Fruit fly (Drosophila melanogaster) whole organism, embryonic: ENCODE measurements around the gene Vha16-5.

Experiments
- B-H2 ChIP-seq: fragments of 200-800 bp; sonication (Bioruptor generic); optimal IDR thresholded peaks from 2 replicates; lab custom pipeline; 2018; ENCODE audit warnings: missing biosample characterization, mild to moderate bottlenecking, missing genetic modification characterization
- CG11560 ChIP-seq: fragments of 200-800 bp; sonication (Bioruptor generic); IDR thresholded peaks from 3 replicates; pipeline ENCODE4 v1.3.6; 2022; ENCODE audit warnings: missing biosample characterization, missing genetic modification characterization
- CG13287 ChIP-seq: fragments of 200-800 bp; sonication (Bioruptor generic); IDR thresholded peaks from 2 replicates; pipeline ENCODE4 v1.3.6; 2022; ENCODE audit warnings: missing biosample characterization, missing genetic modification characterization; ENCODE audit not compliant: partially characterized antibody
- CG14050 ChIP-seq: fragments of 200-800 bp; sonication (Bioruptor generic); IDR thresholded peaks from 3 replicates; pipeline ENCODE4 v1.3.6; 2022; ENCODE audit warnings: missing biosample characterization, missing genetic modification characterization
- CG1529 ChIP-seq: fragments of 200-800 bp; sonication (Bioruptor generic); optimal IDR thresholded peaks from 3 replicates; lab custom pipeline; 2018; ENCODE audit warnings: missing biosample characterization, missing genetic modification characterization
- CG15514 ChIP-seq: fragments of 200-800 bp; sonication (Bioruptor generic); optimal IDR thresholded peaks from 3 replicates; lab custom pipeline; 2017; ENCODE audit warnings: missing biosample characterization, missing genetic modification characterization, mild to moderate bottlenecking, moderate library complexity, missing genetic modification reagents
- CG18619 ChIP-seq: fragments of 200-800 bp; sonication (Bioruptor generic); optimal IDR thresholded peaks from 3 replicates; lab custom pipeline; 2017; ENCODE audit warnings: missing biosample characterization, mild to moderate bottlenecking, missing genetic modification characterization
- CG30403 ChIP-seq: fragments of 200-800 bp; sonication (Bioruptor generic); optimal IDR thresholded peaks from 3 replicates; lab custom pipeline; 2016; ENCODE audit warnings: missing biosample characterization, missing genetic modification characterization
- CG31441 ChIP-seq: fragments of 200-800 bp; sonication (Bioruptor generic); IDR thresholded peaks from 2 replicates; pipeline ENCODE4 v1.3.6; 2022; ENCODE audit warnings: missing biosample characterization, missing genetic modification characterization
- CG32532 ChIP-seq: fragments of 200-800 bp; sonication (Bioruptor generic); IDR thresholded peaks from 2 replicates; pipeline ENCODE4 v1.3.6; 2022; ENCODE audit warnings: missing biosample characterization, missing genetic modification characterization
- CG34376 ChIP-seq: fragments of 200-800 bp; sonication (Bioruptor generic); optimal IDR thresholded peaks from 2 replicates; lab custom pipeline; 2018; ENCODE audit warnings: missing biosample characterization, mild to moderate bottlenecking, missing genetic modification characterization
- CG3838 ChIP-seq: fragments of 200-800 bp; sonication (Bioruptor generic); optimal IDR thresholded peaks from 3 replicates; lab custom pipeline; 2016; ENCODE audit warnings: missing biosample characterization, missing genetic modification characterization
- CG3995 ChIP-seq: fragments of 200-800 bp; sonication (Bioruptor generic); optimal IDR thresholded peaks from 3 replicates; lab custom pipeline; 2016; ENCODE audit warnings: missing biosample characterization, missing genetic modification characterization
- CG4707 ChIP-seq: fragments of 200-800 bp; sonication (Bioruptor generic); optimal IDR thresholded peaks from 2 replicates; lab custom pipeline; 2018; ENCODE audit warnings: missing biosample characterization, mild to moderate bottlenecking, missing genetic modification characterization, moderate library complexity
- CG6254 ChIP-seq: fragments of 200-800 bp; sonication (Bioruptor generic); optimal IDR thresholded peaks from 3 replicates; lab custom pipeline; 2017; ENCODE audit warnings: mild to moderate bottlenecking, missing biosample characterization, missing genetic modification reagents, missing genetic modification characterization
- CG6683 ChIP-seq: fragments of 200-800 bp; sonication (Bioruptor generic); optimal IDR thresholded peaks from 2 replicates; lab custom pipeline; 2017; ENCODE audit warnings: missing biosample characterization, mild to moderate bottlenecking, missing genetic modification characterization, missing genetic modification reagents
- CG6689 ChIP-seq: fragments of 200-800 bp; sonication (Bioruptor generic); IDR thresholded peaks from 2 replicates; pipeline ENCODE4 v1.3.6; 2022; ENCODE audit warnings: missing biosample characterization, missing genetic modification characterization
- CG7357 ChIP-seq: fragments of 200-800 bp; sonication (Bioruptor generic); IDR thresholded peaks from 3 replicates; pipeline ENCODE4 v1.3.6; 2022; ENCODE audit warnings: missing biosample characterization, missing genetic modification characterization
- CG7556 ChIP-seq: fragments of 200-800 bp; sonication (Bioruptor generic); optimal IDR thresholded peaks from 2 replicates; lab custom pipeline; 2017; ENCODE audit warnings: missing biosample characterization, mild to moderate bottlenecking, missing genetic modification characterization
- Dp ChIP-seq: fragments of 200-800 bp; sonication (Bioruptor generic); optimal IDR thresholded peaks from 2 replicates; lab custom pipeline; 2018; ENCODE audit warnings: missing biosample characterization, mild to moderate bottlenecking, missing genetic modification characterization, moderate library complexity
- E2f1 ChIP-seq: fragments of 200-800 bp; sonication (Bioruptor generic); IDR thresholded peaks from 2 replicates; pipeline ENCODE4 v1.3.6; 2022; ENCODE audit warnings: missing biosample characterization, missing genetic modification characterization
- H15 ChIP-seq: fragments of 200-800 bp; sonication (Bioruptor generic); IDR thresholded peaks from 3 replicates; pipeline ENCODE4 v1.3.6; 2022; ENCODE audit warnings: missing biosample characterization, missing genetic modification characterization
- HLH3B ChIP-seq: fragments of 200-800 bp; sonication (Bioruptor generic); IDR thresholded peaks from 2 replicates; pipeline ENCODE4 v1.3.6; 2022; ENCODE audit warnings: missing biosample characterization, missing genetic modification characterization
- HmgD ChIP-seq: fragments of 200-800 bp; sonication (Bioruptor generic); optimal IDR thresholded peaks from 3 replicates; lab custom pipeline; 2016; ENCODE audit warnings: missing biosample characterization, missing genetic modification characterization
- Hmx ChIP-seq: fragments of 200-800 bp; sonication (Bioruptor generic); optimal IDR thresholded peaks from 2 replicates; lab custom pipeline; 2016; ENCODE audit warnings: missing biosample characterization, missing genetic modification characterization
- Hr3 ChIP-seq: fragments of 200-800 bp; sonication (Bioruptor generic); optimal IDR thresholded peaks from 3 replicates; lab custom pipeline; 2016; ENCODE audit warnings: missing biosample characterization, missing genetic modification characterization
- MTF-1 ChIP-seq: fragments of 200-800 bp; sonication (Bioruptor generic); optimal IDR thresholded peaks from 2 replicates; lab custom pipeline; 2018; ENCODE audit warnings: missing biosample characterization, mild to moderate bottlenecking, missing genetic modification characterization, borderline replicate concordance
- Scr ChIP-seq: fragments of 200-800 bp; sonication (Bioruptor generic); IDR thresholded peaks from 2 replicates; pipeline ENCODE4 v1.3.6; 2022; ENCODE audit warnings: missing biosample characterization, missing genetic modification characterization; ENCODE audit not compliant: partially characterized antibody
- Sox100B ChIP-seq: fragments of 200-800 bp; sonication (Bioruptor generic); optimal IDR thresholded peaks from 3 replicates; lab custom pipeline; 2018; ENCODE audit warnings: missing biosample characterization, mild to moderate bottlenecking, missing genetic modification characterization
- Stat92E ChIP-seq, 3 experiments: fragments of >200 bp in 2 of 3; fragments of 200-800 bp in 1 of 3; sonication (Bioruptor generic) in 1 of 3; optimal IDR thresholded peaks; 2 replicates each; lab custom pipeline; 2017 to 2019; ENCODE audit warnings: missing biosample characterization in 3 of 3, missing genetic modification characterization in 3 of 3, mild to moderate bottlenecking in 1 of 3, moderate library complexity in 1 of 3
- dati ChIP-seq: fragments of 200-800 bp; sonication (Bioruptor generic); IDR thresholded peaks from 2 replicates; pipeline ENCODE4 v1.3.6; 2022; ENCODE audit warnings: missing biosample characterization, missing genetic modification characterization
- dimm ChIP-seq: fragments of 200-800 bp; sonication (Bioruptor generic); IDR thresholded peaks from 2 replicates; pipeline ENCODE4 v1.3.6; 2022; ENCODE audit warnings: missing biosample characterization, missing genetic modification characterization
- emc ChIP-seq: fragments of 200-800 bp; sonication (Bioruptor generic); optimal IDR thresholded peaks from 2 replicates; lab custom pipeline; 2016; ENCODE audit warnings: missing biosample characterization, missing genetic modification characterization
- en ChIP-seq: fragments of 200-800 bp; sonication (Bioruptor generic); optimal IDR thresholded peaks from 2 replicates; lab custom pipeline; 2016; ENCODE audit warnings: missing biosample characterization, missing genetic modification characterization
- hbn ChIP-seq: fragments of 200-800 bp; sonication (Bioruptor generic); IDR thresholded peaks from 2 replicates; pipeline ENCODE4 v1.3.6; 2022; ENCODE audit warnings: missing biosample characterization, missing genetic modification characterization; ENCODE audit not compliant: partially characterized antibody
- hkb ChIP-seq, 2 experiments: fragments of 200-800 bp in 1 of 2; fragments of >200 bp in 1 of 2; sonication (Bioruptor generic) in 1 of 2; IDR thresholded peaks in 1 of 2; optimal IDR thresholded peaks in 1 of 2; 2 replicates each; pipeline versions ENCODE4 v1.3.6 to Lab custom; 2017 to 2022; ENCODE audit warnings: missing biosample characterization in 1 of 2, missing genetic modification characterization in 1 of 2
- jigr1 ChIP-seq: fragments of 200-800 bp; sonication (Bioruptor generic); IDR thresholded peaks from 3 replicates; pipeline ENCODE4 v1.3.6; 2022; ENCODE audit warnings: missing biosample characterization, missing genetic modification characterization
- knrl ChIP-seq: fragments of 200-800 bp; sonication (Bioruptor generic); IDR thresholded peaks from 3 replicates; pipeline ENCODE4 v1.3.6; 2022; ENCODE audit warnings: missing biosample characterization, missing genetic modification characterization; ENCODE audit not compliant: partially characterized antibody
- maf-S ChIP-seq: fragments of 200-800 bp; sonication (Bioruptor generic); optimal IDR thresholded peaks from 2 replicates; lab custom pipeline; 2016; ENCODE audit warnings: missing biosample characterization, missing genetic modification characterization
- odd ChIP-seq: fragments of 200-800 bp; sonication (Bioruptor generic); optimal IDR thresholded peaks from 2 replicates; lab custom pipeline; 2017; ENCODE audit warnings: missing biosample characterization, mild to moderate bottlenecking, missing genetic modification characterization
- pros ChIP-seq: fragments of 200-800 bp; sonication (Bioruptor generic); optimal IDR thresholded peaks from 3 replicates; lab custom pipeline; 2019; ENCODE audit warnings: missing biosample characterization, mild to moderate bottlenecking, missing genetic modification characterization, moderate library complexity
- salm ChIP-seq: fragments of 200-800 bp; sonication (Bioruptor generic); optimal IDR thresholded peaks from 2 replicates; lab custom pipeline; 2018; ENCODE audit warnings: missing biosample characterization, mild to moderate bottlenecking, missing genetic modification characterization
- seq ChIP-seq: fragments of 200-800 bp; sonication (Bioruptor generic); IDR thresholded peaks from 2 replicates; pipeline ENCODE4 v1.3.6; 2022; ENCODE audit warnings: missing biosample characterization, missing genetic modification characterization
- shn ChIP-seq: fragments of 200-800 bp; sonication (Bioruptor generic); optimal IDR thresholded peaks from 3 replicates; lab custom pipeline; 2016; ENCODE audit warnings: missing biosample characterization, missing genetic modification characterization
- slbo ChIP-seq: fragments of 200-800 bp; sonication (Bioruptor generic); IDR thresholded peaks from 2 replicates; pipeline ENCODE4 v1.3.6; 2022; ENCODE audit warnings: missing biosample characterization, missing genetic modification characterization
- sob ChIP-seq: fragments of 200-800 bp; sonication (Bioruptor generic); IDR thresholded peaks from 2 replicates; pipeline ENCODE4 v1.3.6; 2022; ENCODE audit warnings: missing biosample characterization, missing genetic modification characterization
- unc-4 ChIP-seq: fragments of 200-800 bp; sonication (Bioruptor generic); IDR thresholded peaks from 2 replicates; pipeline ENCODE4 v1.3.6; 2022; ENCODE audit warnings: missing biosample characterization, missing genetic modification characterization; ENCODE audit not compliant: partially characterized antibody
- zfh1 ChIP-seq: fragments of 200-800 bp; sonication (Bioruptor generic); IDR thresholded peaks from 3 replicates; pipeline ENCODE4 v1.3.6; 2022; ENCODE audit warnings: missing biosample characterization, missing genetic modification characterization

Vha16-5 gene

DNA sequence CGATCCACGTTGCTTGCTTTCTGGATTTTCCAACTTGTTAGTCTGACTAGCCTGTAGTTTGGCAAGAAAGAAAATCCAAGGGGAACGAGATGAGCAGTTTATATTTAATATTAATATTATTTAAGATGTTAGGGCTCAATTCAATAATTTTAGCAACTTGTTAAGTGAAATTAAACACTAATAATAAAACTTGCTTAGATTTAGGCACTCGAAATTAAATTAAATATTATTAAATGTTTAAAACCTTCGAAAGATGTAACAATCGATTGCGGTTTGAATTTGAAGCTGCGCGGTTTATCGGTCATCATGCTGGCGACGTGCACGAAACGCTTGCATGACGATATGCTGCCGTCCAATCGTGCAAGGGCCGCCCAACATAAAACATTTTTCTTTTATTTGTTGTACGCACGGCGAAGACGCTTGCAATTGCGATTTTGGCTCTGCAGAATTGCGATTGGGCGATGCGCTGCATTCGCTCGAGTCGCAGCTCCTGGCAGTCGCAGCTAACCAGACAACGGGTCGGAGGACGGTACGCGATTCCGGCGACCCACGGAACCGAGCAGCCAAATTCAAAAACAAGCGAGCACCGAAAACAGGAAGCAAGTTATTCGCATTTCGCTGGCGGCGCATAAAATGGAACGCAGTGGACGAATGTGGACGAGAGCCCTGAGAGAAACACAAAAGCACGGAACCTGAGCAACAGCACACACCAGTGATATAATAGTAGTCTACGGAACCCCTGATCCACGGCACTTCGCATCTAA lies at the start of gene Vha16-5, which contains the start of gene CG12299 (continued):
- TF ChIP-seq CG11560 = peak; percentile 40; the same call in 1 of the 3 replicates
- TF ChIP-seq CG18619 (GFP tag; lab: Kevin White, UChicago) = peak; percentile 63
- peak; percentile 87 for TF ChIP-seq E2f1 (GFP tag; lab: Robert Waterston, UW)
- peak; percentile 44 for TF ChIP-seq CG34376 (GFP tag; lab: Kevin White, UChicago)
- no peak for TF ChIP-seq Hmx (GFP tag; lab: Kevin White, UChicago)
- peak; percentile 91 for TF ChIP-seq CG32532 (GFP tag; lab: Robert Waterston, UW)
- peak; percentile 34; the same call in 1 of the 2 replicates for TF ChIP-seq seq
- TF ChIP-seq salm (tag; lab: Kevin White, UChicago) = peak; percentile 24
- TF ChIP-seq CG7357 (GFP tag; lab: Robert Waterston, UW) = peak; percentile 74; the same call in 2 of the 3 replicates
- peak; percentile 74 for TF ChIP-seq Scr (GFP tag; lab: Robert Waterston, UW)
- TF ChIP-seq CG4707 (GFP tag; lab: Kevin White, UChicago) = no peak
- peak; percentile 93 for TF ChIP-seq CG30403 (GFP tag; lab: Kevin White, UChicago)
- peak; percentile 21 for TF ChIP-seq CG6683 (GFP tag; lab: Kevin White, UChicago)
- TF ChIP-seq unc-4 (GFP tag; lab: Robert Waterston, UW) = peak; percentile 69
- no peak; the same call in none of the 2 replicates for TF ChIP-seq CG31441 (GFP tag; lab: Robert Waterston, UW)
- peak; percentile 87 for TF ChIP-seq CG14050 (GFP tag; lab: Robert Waterston, UW)
- no peak for TF ChIP-seq MTF-1 (GFP tag; lab: Kevin White, UChicago)
- TF ChIP-seq dati = peak; percentile 73
- TF ChIP-seq emc = peak; percentile 58
- peak; percentile 93 for TF ChIP-seq HLH3B
- peak; percentile 90 for TF ChIP-seq shn
- TF ChIP-seq Dp = peak; percentile 92
- peak; percentile 51 for TF ChIP-seq CG7556 (GFP tag; lab: Kevin White, UChicago)
- peak; percentile 96 for TF ChIP-seq H15 (GFP tag; lab: Robert Waterston, UW)
- TF ChIP-seq CG15514 (GFP tag; lab: Kevin White, UChicago) = peak; percentile 83
- no peak for TF ChIP-seq B-H2
- TF ChIP-seq sob (GFP tag; lab: Robert Waterston, UW) = peak; percentile 96
- TF ChIP-seq CG6254 = no peak
- TF ChIP-seq pros (GFP tag; lab: Kevin White, UChicago) = no peak
- peak; percentile 57 for TF ChIP-seq CG3838 (GFP tag; lab: Kevin White, UChicago)
- TF ChIP-seq CG3995 (GFP tag; lab: Kevin White, UChicago) = peak; percentile 35
- no peak for TF ChIP-seq jigr1
- TF ChIP-seq CG1529 (GFP tag; lab: Kevin White, UChicago) = no peak
- TF ChIP-seq CG13287 (GFP tag; lab: Robert Waterston, UW) = peak; percentile 88
- TF ChIP-seq slbo (GFP tag; lab: Robert Waterston, UW) = peak; percentile 96
- TF ChIP-seq Hr3 (GFP tag; lab: Kevin White, UChicago) = peak; percentile 81
- no peak for TF ChIP-seq odd (GFP tag; lab: Kevin White, UChicago)
- peak; percentile 88 for TF ChIP-seq knrl (GFP tag; lab: Robert Waterston, UW)
- TF ChIP-seq hbn (GFP tag; lab: Robert Waterston, UW) = peak; percentile 63
- TF ChIP-seq maf-S (GFP tag; lab: Kevin White, UChicago) = peak; percentile 81
- TF ChIP-seq Stat92E (GFP tag; optimal IDR thresholded peaks at IDR 0.05; lab: Kevin White, UChicago) = no peak
- peak; percentile 91 for TF ChIP-seq HmgD (GFP tag; lab: Kevin White, UChicago)
- TF ChIP-seq zfh1 (GFP tag; lab: Robert Waterston, UW) = peak; percentile 94
- TF ChIP-seq hkb (optimal IDR thresholded peaks at IDR 0.05; lab: Kevin White, UChicago) = no peak
- peak; percentile 84 for TF ChIP-seq hkb (GFP tag; IDR thresholded peaks at IDR 0.05; lab: Robert Waterston, UW)
- TF ChIP-seq CG6689 (GFP tag; lab: Robert Waterston, UW) = peak; percentile 78
- TF ChIP-seq dimm (GFP tag; lab: Robert Waterston, UW) = peak; percentile 64
- no peak for TF ChIP-seq Sox100B (GFP tag; lab: Kevin White, UChicago)
- TF ChIP-seq en = peak; percentile 65
